Fruit fly (Drosophila melanogaster) whole organism, embryonic: Measurements from ENCODE around the gene Ubc7.

Experiments
- BEAF-32 ChIP-seq: fragments of 200-800 bp; sonication (Bioruptor generic); optimal IDR thresholded peaks from 3 replicates; lab custom pipeline; 2017; ENCODE audit warnings: missing biosample characterization, missing genetic modification characterization, mild to moderate bottlenecking, moderate library complexity, missing genetic modification reagents
- Bteb2 ChIP-seq: fragments of 200-800 bp; sonication (Bioruptor generic); optimal IDR thresholded peaks from 2 replicates; lab custom pipeline; 2016; ENCODE audit warnings: missing biosample characterization, missing genetic modification characterization
- CG10321 ChIP-seq: fragments of 200-800 bp; sonication (Bioruptor generic); IDR thresholded peaks from 2 replicates; pipeline ENCODE4 v1.3.6; 2022; ENCODE audit warnings: missing biosample characterization, missing genetic modification characterization
- CG11085 ChIP-seq: fragments of 200-800 bp; sonication (Bioruptor generic); IDR thresholded peaks from 2 replicates; pipeline ENCODE4 v1.3.6; 2022; ENCODE audit warnings: missing biosample characterization, missing genetic modification characterization
- CG11504 ChIP-seq: fragments of 200-800 bp; sonication (Bioruptor generic); optimal IDR thresholded peaks from 3 replicates; lab custom pipeline; 2019; ENCODE audit warnings: missing biosample characterization, mild to moderate bottlenecking, missing genetic modification characterization, moderate library complexity
- CG11723 ChIP-seq: fragments of 200-800 bp; sonication (Bioruptor generic); optimal IDR thresholded peaks from 2 replicates; lab custom pipeline; 2017; ENCODE audit warnings: missing biosample characterization, mild to moderate bottlenecking, missing genetic modification characterization
- CG12219 ChIP-seq: fragments of 200-800 bp; sonication (Bioruptor generic); optimal IDR thresholded peaks from 3 replicates; lab custom pipeline; 2018; ENCODE audit warnings: missing biosample characterization, mild to moderate bottlenecking, missing genetic modification characterization
- CG12299 ChIP-seq: fragments of 200-800 bp; sonication (Bioruptor generic); optimal IDR thresholded peaks from 2 replicates; lab custom pipeline; 2018; ENCODE audit warnings: missing biosample characterization, mild to moderate bottlenecking, missing genetic modification characterization
- CG12659 ChIP-seq: fragments of 200-800 bp; sonication (Bioruptor generic); optimal IDR thresholded peaks from 3 replicates; lab custom pipeline; 2017; ENCODE audit warnings: mild to moderate bottlenecking, missing biosample characterization, missing genetic modification reagents, missing genetic modification characterization
- CG13296 ChIP-seq: fragments of 200-800 bp; sonication (Bioruptor generic); optimal IDR thresholded peaks from 3 replicates; lab custom pipeline; 2018; ENCODE audit warnings: missing biosample characterization, mild to moderate bottlenecking, missing genetic modification characterization
- CG14965 ChIP-seq: fragments of 200-800 bp; sonication (Bioruptor generic); optimal IDR thresholded peaks from 2 replicates; lab custom pipeline; 2016; ENCODE audit warnings: missing biosample characterization, missing genetic modification characterization, borderline replicate concordance
- CG17186 ChIP-seq: fragments of 200-800 bp; sonication (Bioruptor generic); optimal IDR thresholded peaks from 3 replicates; lab custom pipeline; 2017; ENCODE audit warnings: missing biosample characterization, missing genetic modification reagents, missing genetic modification characterization
- CG17568 ChIP-seq: fragments of 200-800 bp; sonication (Bioruptor generic); optimal IDR thresholded peaks from 2 replicates; lab custom pipeline; 2018; ENCODE audit warnings: missing biosample characterization, mild to moderate bottlenecking, missing genetic modification characterization, moderate library complexity
- CG17829 ChIP-seq: fragments of 200-800 bp; optimal IDR thresholded peaks from 2 replicates; lab custom pipeline; 2019; ENCODE audit warnings: missing biosample characterization, mild to moderate bottlenecking, missing genetic modification characterization, moderate library complexity
- CG1792 ChIP-seq: fragments of 200-800 bp; sonication (Bioruptor generic); optimal IDR thresholded peaks from 2 replicates; lab custom pipeline; 2016; ENCODE audit warnings: missing biosample characterization, missing genetic modification characterization
- CG18599 ChIP-seq: fragments of 200-800 bp; sonication (Bioruptor generic); optimal IDR thresholded peaks from 3 replicates; lab custom pipeline; 2017; ENCODE audit warnings: missing biosample characterization, missing genetic modification characterization, mild to moderate bottlenecking, moderate library complexity, missing genetic modification reagents
- CG2199 ChIP-seq: fragments of 200-800 bp; sonication (Bioruptor generic); IDR thresholded peaks from 3 replicates; pipeline ENCODE4 v1.3.6; 2022; ENCODE audit warnings: missing biosample characterization, missing genetic modification characterization
- CG34422 ChIP-seq: fragments of 200-800 bp; sonication (Bioruptor generic); IDR thresholded peaks from 3 replicates; pipeline ENCODE4 v1.3.6; 2022; ENCODE audit warnings: missing biosample characterization, missing genetic modification characterization
- CG5245 ChIP-seq: fragments of 200-800 bp; sonication (Bioruptor generic); optimal IDR thresholded peaks from 3 replicates; lab custom pipeline; 2016; ENCODE audit warnings: missing biosample characterization, missing genetic modification characterization
- CG7357 ChIP-seq: fragments of 200-800 bp; sonication (Bioruptor generic); IDR thresholded peaks from 3 replicates; pipeline ENCODE4 v1.3.6; 2022; ENCODE audit warnings: missing biosample characterization, missing genetic modification characterization
- CG8089 ChIP-seq: fragments of 200-800 bp; sonication (Bioruptor generic); optimal IDR thresholded peaks from 3 replicates; lab custom pipeline; 2016; ENCODE audit warnings: missing biosample characterization, missing genetic modification characterization
- CG9609 ChIP-seq: fragments of 200-800 bp; sonication (Bioruptor generic); optimal IDR thresholded peaks from 3 replicates; lab custom pipeline; 2016; ENCODE audit warnings: missing biosample characterization, missing genetic modification characterization
- Dbx ChIP-seq: fragments of 200-800 bp; sonication (Bioruptor generic); IDR thresholded peaks from 3 replicates; pipeline ENCODE4 v1.3.6; 2022; ENCODE audit warnings: missing biosample characterization, missing genetic modification characterization
- Deaf1 ChIP-seq: fragments of 200-800 bp; optimal IDR thresholded peaks from 3 replicates; lab custom pipeline; 2019; ENCODE audit warnings: missing biosample characterization, mild to moderate bottlenecking, missing genetic modification characterization, moderate library complexity
- Dref ChIP-seq: fragments of 200-800 bp; sonication (Bioruptor generic); IDR thresholded peaks from 2 replicates; pipeline ENCODE4 v1.3.6; 2022; ENCODE audit warnings: missing biosample characterization, missing genetic modification characterization
- Fer2 ChIP-seq: fragments of 200-800 bp; sonication (Bioruptor generic); optimal IDR thresholded peaks from 2 replicates; lab custom pipeline; 2018; ENCODE audit warnings: missing biosample characterization, mild to moderate bottlenecking, missing genetic modification characterization, moderate library complexity
- Fer3 ChIP-seq: fragments of 200-800 bp; sonication (Bioruptor generic); optimal IDR thresholded peaks from 2 replicates; lab custom pipeline; 2018; ENCODE audit warnings: missing biosample characterization, mild to moderate bottlenecking, missing genetic modification characterization, moderate library complexity
- HmgD ChIP-seq: fragments of 200-800 bp; sonication (Bioruptor generic); optimal IDR thresholded peaks from 3 replicates; lab custom pipeline; 2016; ENCODE audit warnings: missing biosample characterization, missing genetic modification characterization
- NK7.1 ChIP-seq: fragments of 200-800 bp; sonication (Bioruptor generic); optimal IDR thresholded peaks from 3 replicates; lab custom pipeline; 2016; ENCODE audit warnings: missing biosample characterization, missing genetic modification characterization
- Oli ChIP-seq: fragments of 200-800 bp; sonication (Bioruptor generic); optimal IDR thresholded peaks from 2 replicates; lab custom pipeline; 2018; ENCODE audit warnings: missing biosample characterization, mild to moderate bottlenecking, missing genetic modification characterization, moderate library complexity
- Trl ChIP-seq, 3 experiments: fragments of >200 bp in 2 of 3; fragments of 200-800 bp in 1 of 3; sonication (Bioruptor generic) in 1 of 3; optimal IDR thresholded peaks; 2 replicates in 1 of 3; 3 replicates in 2 of 3; lab custom pipeline; 2016 to 2017; ENCODE audit warnings: missing biosample characterization in 1 of 3, missing genetic modification characterization in 1 of 3
- bab2 ChIP-seq: fragments of 200-800 bp; sonication (Bioruptor generic); optimal IDR thresholded peaks from 2 replicates; lab custom pipeline; 2016; ENCODE audit warnings: missing biosample characterization, missing genetic modification characterization
- br ChIP-seq: fragments of >200 bp; optimal IDR thresholded peaks from 2 replicates; lab custom pipeline; 2017
- dysf ChIP-seq: fragments of 200-800 bp; sonication (Bioruptor generic); IDR thresholded peaks from 3 replicates; pipeline ENCODE4 v1.3.6; 2022; ENCODE audit warnings: missing biosample characterization, missing genetic modification characterization
- fd3F ChIP-seq: fragments of 200-800 bp; sonication (Bioruptor generic); optimal IDR thresholded peaks from 2 replicates; lab custom pipeline; 2018; ENCODE audit warnings: missing biosample characterization, mild to moderate bottlenecking, missing genetic modification characterization, moderate library complexity
- fd96Cb ChIP-seq: fragments of 200-800 bp; sonication (Bioruptor generic); optimal IDR thresholded peaks from 2 replicates; lab custom pipeline; 2018; ENCODE audit warnings: missing biosample characterization, mild to moderate bottlenecking, missing genetic modification characterization, moderate library complexity
- gro ChIP-seq: fragments of 200-800 bp; sonication (Bioruptor generic); optimal IDR thresholded peaks from 2 replicates; lab custom pipeline; 2016; ENCODE audit warnings: missing biosample characterization, missing genetic modification characterization
- inv ChIP-seq: fragments of 200-800 bp; sonication (Bioruptor generic); IDR thresholded peaks from 2 replicates; pipeline ENCODE4 v1.3.6; 2022; ENCODE audit warnings: missing biosample characterization, missing genetic modification characterization; ENCODE audit not compliant: partially characterized antibody
- jigr1 ChIP-seq: fragments of 200-800 bp; sonication (Bioruptor generic); IDR thresholded peaks from 3 replicates; pipeline ENCODE4 v1.3.6; 2022; ENCODE audit warnings: missing biosample characterization, missing genetic modification characterization
- klu ChIP-seq: fragments of 200-800 bp; sonication (Bioruptor generic); IDR thresholded peaks from 2 replicates; pipeline ENCODE4 v1.3.6; 2022; ENCODE audit warnings: missing biosample characterization, missing genetic modification characterization
- knrl ChIP-seq: fragments of 200-800 bp; sonication (Bioruptor generic); IDR thresholded peaks from 3 replicates; pipeline ENCODE4 v1.3.6; 2022; ENCODE audit warnings: missing biosample characterization, missing genetic modification characterization; ENCODE audit not compliant: partially characterized antibody
- lilli ChIP-seq: fragments of 200-800 bp; sonication (Bioruptor generic); optimal IDR thresholded peaks from 3 replicates; lab custom pipeline; 2016; ENCODE audit warnings: missing biosample characterization, missing genetic modification characterization
- lmd ChIP-seq: fragments of 200-800 bp; sonication (Bioruptor generic); IDR thresholded peaks from 2 replicates; pipeline ENCODE4 v1.3.6; 2022; ENCODE audit warnings: missing biosample characterization, missing genetic modification characterization
- mam ChIP-seq: fragments of 200-800 bp; sonication (Bioruptor generic); optimal IDR thresholded peaks from 3 replicates; lab custom pipeline; 2016; ENCODE audit warnings: missing biosample characterization, missing genetic modification characterization
- pho ChIP-seq: fragments of 200-800 bp; sonication (Bioruptor generic); optimal IDR thresholded peaks from 2 replicates; lab custom pipeline; 2016; ENCODE audit warnings: missing biosample characterization, missing genetic modification characterization
- row ChIP-seq: fragments of 200-800 bp; sonication (Bioruptor generic); IDR thresholded peaks from 3 replicates; pipeline ENCODE4 v1.3.6; 2022; ENCODE audit warnings: missing biosample characterization, missing genetic modification characterization
- stwl ChIP-seq: fragments of 200-800 bp; sonication (Bioruptor generic); optimal IDR thresholded peaks from 3 replicates; lab custom pipeline; 2018; ENCODE audit warnings: missing biosample characterization, mild to moderate bottlenecking, missing genetic modification characterization, moderate library complexity
- usp ChIP-seq: fragments of >200 bp; optimal IDR thresholded peaks from 2 replicates; lab custom pipeline; 2017; ENCODE audit warnings: missing biosample characterization, missing genetic modification characterization
- zen ChIP-seq: fragments of 200-800 bp; sonication (Bioruptor generic); optimal IDR thresholded peaks from 3 replicates; lab custom pipeline; 2018; ENCODE audit warnings: missing biosample characterization, mild to moderate bottlenecking, missing genetic modification characterization, moderate library complexity

Ubc7 gene

DNA sequence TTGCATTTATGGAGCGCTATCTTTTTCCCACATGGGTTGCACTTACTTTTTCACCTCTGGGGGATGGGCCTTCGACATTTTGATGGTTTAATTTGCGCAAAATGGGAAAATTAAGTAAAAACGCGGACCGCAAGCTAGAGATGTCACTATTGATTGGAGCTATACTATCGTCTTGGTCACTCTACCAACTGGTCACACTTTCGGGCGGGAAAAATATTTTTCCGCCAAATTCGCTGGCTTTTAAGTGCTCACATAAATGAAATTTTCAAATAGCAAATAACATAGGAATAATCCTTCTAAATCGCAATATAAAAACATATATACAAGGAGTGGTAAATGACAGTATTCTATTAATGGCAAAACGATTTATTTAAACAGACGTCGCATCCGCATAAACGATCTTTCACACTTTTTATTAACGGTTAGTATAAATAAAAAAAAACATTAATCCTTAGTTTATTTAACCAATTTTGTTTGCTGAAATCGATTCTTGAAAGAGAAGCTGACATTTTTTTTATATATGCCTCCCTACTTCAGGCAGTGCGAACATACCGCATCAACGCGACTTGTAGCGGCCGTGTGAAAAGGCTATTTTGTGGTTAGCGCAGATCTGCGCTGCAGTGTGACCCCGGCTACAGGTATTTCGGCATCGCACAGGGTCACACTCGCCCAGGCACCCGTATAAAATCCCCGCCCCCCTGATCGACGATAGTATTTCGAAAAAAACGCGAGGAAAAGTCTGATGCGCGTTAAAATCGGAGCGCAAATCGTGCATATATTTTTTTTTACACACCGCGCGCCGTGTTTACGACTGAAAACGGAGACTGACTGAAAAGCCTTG is 47.0 kb downstream of the Ubc7 start, which contains the start of the genes SNRPG and mthl1 (continued):
- TF ChIP-seq CG8089 (GFP tag; lab: Kevin White, UChicago), result peak; percentile 34
- peak; percentile 72; the same call in 1 of the 3 replicates for TF ChIP-seq CG2199 (GFP tag; lab: Robert Waterston, UW)
- peak; percentile 59 for TF ChIP-seq Bteb2
- no peak for TF ChIP-seq CG10321
- peak; percentile 100 for TF ChIP-seq CG7357 (GFP tag; lab: Robert Waterston, UW)
- peak; percentile 48 for TF ChIP-seq CG13296 (GFP tag; lab: Kevin White, UChicago)
- peak; percentile 86 for TF ChIP-seq CG12659
- TF ChIP-seq CG34422, result peak; percentile 96
- TF ChIP-seq CG17186 (GFP tag; lab: Kevin White, UChicago), result peak; percentile 94
- no peak for TF ChIP-seq Trl (optimal IDR thresholded peaks at IDR 0.05; lab: Kevin White, UChicago)
- TF ChIP-seq Trl (GFP tag; optimal IDR thresholded peaks at IDR 0.05; lab: Kevin White, UChicago), result peak; percentile 71
- TF ChIP-seq CG1792, result peak; percentile 41
- peak; percentile 95 for TF ChIP-seq lmd (GFP tag; lab: Robert Waterston, UW)
- no peak for TF ChIP-seq gro
- TF ChIP-seq CG12299 (tag; lab: Kevin White, UChicago), result peak; percentile 2
- peak; percentile 38 for TF ChIP-seq HmgD (GFP tag; lab: Kevin White, UChicago)
- peak; percentile 68 for TF ChIP-seq mam (GFP tag; lab: Kevin White, UChicago)
- peak; percentile 83 for TF ChIP-seq BEAF-32 (GFP tag; lab: Kevin White, UChicago)
- peak; percentile 58 for TF ChIP-seq NK7.1 (GFP tag; lab: Kevin White, UChicago)
- peak; percentile 74 for TF ChIP-seq fd96Cb (tag; lab: Kevin White, UChicago)
- TF ChIP-seq klu, result peak; percentile 89
- peak; percentile 55 for TF ChIP-seq lilli
- TF ChIP-seq CG5245 (GFP tag; lab: Kevin White, UChicago), result peak; percentile 57
- TF ChIP-seq Dref, result peak; percentile 53
- TF ChIP-seq Deaf1 (tag; lab: Kevin White, UChicago), result no peak
- TF ChIP-seq CG11504 (tag; lab: Kevin White, UChicago), result peak; percentile 74
- peak; percentile 81 for TF ChIP-seq pho (GFP tag; lab: Kevin White, UChicago)
- TF ChIP-seq zen (tag; lab: Kevin White, UChicago), result peak; percentile 59
- peak; percentile 94 for TF ChIP-seq dysf (GFP tag; lab: Robert Waterston, UW)
- peak; percentile 74 for TF ChIP-seq inv (GFP tag; lab: Robert Waterston, UW)
- TF ChIP-seq CG9609, result peak; percentile 80
- peak; percentile 62 for TF ChIP-seq CG17829 (tag; lab: Kevin White, UChicago)
- TF ChIP-seq CG11723 (GFP tag; lab: Kevin White, UChicago), result peak; percentile 52
- TF ChIP-seq Fer3 (tag; lab: Kevin White, UChicago), result peak; percentile 79
- TF ChIP-seq row (GFP tag; lab: Robert Waterston, UW), result peak; percentile 95
- TF ChIP-seq br, result no peak
- peak; percentile 76 for TF ChIP-seq fd3F (GFP tag; lab: Kevin White, UChicago)
- TF ChIP-seq Dbx (GFP tag; lab: Robert Waterston, UW), result peak; percentile 94
- peak; percentile 66 for TF ChIP-seq Fer2 (tag; lab: Kevin White, UChicago)
- peak; percentile 72 for TF ChIP-seq Oli (tag; lab: Kevin White, UChicago)
- peak; percentile 75 for TF ChIP-seq knrl (GFP tag; lab: Robert Waterston, UW)
- no peak for TF ChIP-seq CG14965 (GFP tag; lab: Kevin White, UChicago)
- TF ChIP-seq CG17568 (GFP tag; lab: Kevin White, UChicago), result no peak
- peak; percentile 70 for TF ChIP-seq CG18599 (GFP tag; lab: Kevin White, UChicago)
- peak; percentile 45 for TF ChIP-seq stwl (tag; lab: Kevin White, UChicago)
- peak; percentile 87 for TF ChIP-seq CG11085 (GFP tag; lab: Robert Waterston, UW)
- TF ChIP-seq usp (GFP tag; lab: Kevin White, UChicago), result no peak
- peak; percentile 82 for TF ChIP-seq bab2 (GFP tag; lab: Kevin White, UChicago)
- peak; percentile 23 for TF ChIP-seq CG12219 (GFP tag; lab: Kevin White, UChicago)
- peak; percentile 92 for TF ChIP-seq jigr1 (GFP tag; lab: Robert Waterston, UW)
